Worm (Caenorhabditis elegans) whole organism, L3 larva: ENCODE results near the gene Y73B6BL.47.

Experiments
- ZK546.5 ChIP-seq: sonication (generic microtip); optimal IDR thresholded peaks from 2 replicates; lab custom pipeline; 2017; ENCODE audit warnings: missing biosample characterization, missing genetic modification characterization
- aly-2 ChIP-seq: fragments of 150-350 bp; optimal IDR thresholded peaks from 2 replicates; lab custom pipeline; 2014; ENCODE audit warnings: missing biosample characterization, missing genetic modification characterization
- ama-1 ChIP-seq: fragments of 150-350 bp; optimal IDR thresholded peaks from 2 replicates; lab custom pipeline; 2018
- ceh-28 ChIP-seq: fragments of 150-350 bp; optimal IDR thresholded peaks from 2 replicates; lab custom pipeline; 2014; ENCODE audit warnings: missing biosample characterization, missing genetic modification reagents, missing genetic modification characterization
- ceh-82 ChIP-seq: fragments of 150-350 bp; optimal IDR thresholded peaks from 2 replicates; lab custom pipeline; 2014; ENCODE audit warnings: missing biosample characterization, missing genetic modification characterization
- ceh-9 ChIP-seq: sonication (generic microtip); optimal IDR thresholded peaks from 2 replicates; lab custom pipeline; 2018; ENCODE audit warnings: missing biosample characterization, missing genetic modification characterization
- daf-12 ChIP-seq: fragments of 150-350 bp; optimal IDR thresholded peaks from 2 replicates; lab custom pipeline; 2014; ENCODE audit warnings: missing biosample characterization, missing genetic modification reagents, missing genetic modification characterization
- egl-27 ChIP-seq: sonication (generic microtip); optimal IDR thresholded peaks from 4 replicates; lab custom pipeline; 2017; ENCODE audit warnings: missing biosample characterization, missing genetic modification reagents, missing genetic modification characterization
- egl-5 ChIP-seq: fragments of 150-350 bp; optimal IDR thresholded peaks from 2 replicates; lab custom pipeline; 2017; ENCODE audit warnings: missing biosample characterization, missing genetic modification reagents, missing genetic modification characterization, inconsistent platforms
- elt-1 ChIP-seq: fragments of 150-350 bp; optimal IDR thresholded peaks from 2 replicates; lab custom pipeline; 2014; ENCODE audit warnings: missing biosample characterization, missing genetic modification characterization
- elt-2 ChIP-seq: sonication (generic microtip); optimal IDR thresholded peaks from 2 replicates; lab custom pipeline; 2016; ENCODE audit warnings: missing genetic modification reagents, mild to moderate bottlenecking, missing genetic modification characterization, missing compliant biosample characterization
- elt-3 ChIP-seq, 3 experiments: fragments of 150-350 bp in 1 of 3; sonication (generic microtip) in 2 of 3; optimal IDR thresholded peaks; 2 replicates in 2 of 3; 4 replicates in 1 of 3; lab custom pipeline; 2014 to 2017; ENCODE audit warnings: missing biosample characterization in 3 of 3, missing genetic modification characterization in 3 of 3
- eor-1 ChIP-seq, 2 experiments: fragments of 150-350 bp; optimal IDR thresholded peaks; 2 replicates each; lab custom pipeline; 2014 to 2018; ENCODE audit warnings: missing biosample characterization in 2 of 2, missing genetic modification characterization in 2 of 2
- fkh-10 ChIP-seq: sonication (generic microtip); optimal IDR thresholded peaks from 2 replicates; lab custom pipeline; 2017; ENCODE audit warnings: missing biosample characterization, missing genetic modification reagents, missing genetic modification characterization
- fos-1 ChIP-seq: fragments of 150-350 bp; optimal IDR thresholded peaks from 2 replicates; lab custom pipeline; 2014; ENCODE audit warnings: missing biosample characterization, missing genetic modification characterization
- hmg-11 ChIP-seq: sonication (generic microtip); optimal IDR thresholded peaks from 2 replicates; lab custom pipeline; 2016; ENCODE audit warnings: missing genetic modification characterization, missing compliant biosample characterization
- jun-1 ChIP-seq: fragments of 150-350 bp; optimal IDR thresholded peaks from 2 replicates; lab custom pipeline; 2014; ENCODE audit warnings: missing biosample characterization, missing genetic modification reagents, missing genetic modification characterization
- lin-15B ChIP-seq: fragments of 150-350 bp; optimal IDR thresholded peaks from 2 replicates; lab custom pipeline; 2014; ENCODE audit warnings: missing biosample characterization, missing genetic modification characterization
- lin-39 ChIP-seq: fragments of 150-350 bp; optimal IDR thresholded peaks from 2 replicates; lab custom pipeline; 2018; ENCODE audit warnings: missing biosample characterization, missing genetic modification reagents, missing genetic modification characterization
- mml-1 ChIP-seq: fragments of 150-350 bp; sonication (generic microtip); optimal IDR thresholded peaks from 3 replicates; lab custom pipeline; 2014; ENCODE audit warnings: missing biosample characterization, missing genetic modification characterization
- nfya-1 ChIP-seq: sonication (generic microtip); optimal IDR thresholded peaks from 2 replicates; lab custom pipeline; 2017; ENCODE audit warnings: missing genetic modification characterization, mild to moderate bottlenecking, missing compliant biosample characterization, antibody characterized with exemption, moderate library complexity; ENCODE audit not compliant: insufficient read depth
- nhr-11 ChIP-seq: fragments of 150-350 bp; optimal IDR thresholded peaks from 2 replicates; lab custom pipeline; 2014; ENCODE audit warnings: missing biosample characterization, missing genetic modification characterization
- nhr-12 ChIP-seq: fragments of 150-350 bp; optimal IDR thresholded peaks from 2 replicates; lab custom pipeline; 2014; ENCODE audit warnings: missing biosample characterization, missing genetic modification characterization
- nhr-23 ChIP-seq: fragments of 150-350 bp; optimal IDR thresholded peaks from 2 replicates; lab custom pipeline; 2014; ENCODE audit warnings: missing biosample characterization, missing genetic modification reagents, missing genetic modification characterization
- nhr-237 ChIP-seq: fragments of 150-350 bp; optimal IDR thresholded peaks from 2 replicates; lab custom pipeline; 2014; ENCODE audit warnings: missing biosample characterization, missing genetic modification characterization
- nhr-25 ChIP-seq: sonication (generic microtip); optimal IDR thresholded peaks from 2 replicates; lab custom pipeline; 2017; ENCODE audit warnings: missing biosample characterization, missing genetic modification characterization
- nhr-28 ChIP-seq: fragments of 150-350 bp; optimal IDR thresholded peaks from 2 replicates; lab custom pipeline; 2014; ENCODE audit warnings: missing biosample characterization, missing genetic modification characterization
- nhr-67 ChIP-seq: fragments of 150-350 bp; optimal IDR thresholded peaks from 2 replicates; lab custom pipeline; 2014; ENCODE audit warnings: missing biosample characterization, missing genetic modification characterization
- nhr-76 ChIP-seq: fragments of 150-350 bp; sonication (generic microtip); optimal IDR thresholded peaks from 5 replicates; lab custom pipeline; 2014; ENCODE audit warnings: missing biosample characterization, missing genetic modification characterization
- sea-2 ChIP-seq: fragments of 150-350 bp; sonication (generic microtip); optimal IDR thresholded peaks from 4 replicates; lab custom pipeline; 2014; ENCODE audit warnings: missing biosample characterization, missing genetic modification reagents, missing genetic modification characterization
- skn-1 ChIP-seq: fragments of 150-350 bp; optimal IDR thresholded peaks from 2 replicates; lab custom pipeline; 2014; ENCODE audit warnings: missing biosample characterization, missing genetic modification characterization
- tbx-2 ChIP-seq: sonication (generic microtip); optimal IDR thresholded peaks from 2 replicates; lab custom pipeline; 2016; ENCODE audit warnings: mild to moderate bottlenecking, missing genetic modification characterization, missing compliant biosample characterization
- unc-39 ChIP-seq: sonication (generic microtip); optimal IDR thresholded peaks from 4 replicates; lab custom pipeline; 2017; ENCODE audit warnings: missing biosample characterization, missing genetic modification characterization
- unc-62 ChIP-seq: fragments of 150-350 bp; sonication (generic microtip); optimal IDR thresholded peaks from 4 replicates; lab custom pipeline; 2014; ENCODE audit warnings: missing biosample characterization, missing genetic modification reagents, missing genetic modification characterization
- ztf-11 ChIP-seq: fragments of 150-350 bp; optimal IDR thresholded peaks from 2 replicates; lab custom pipeline; 2014; ENCODE audit warnings: missing biosample characterization, missing genetic modification characterization
- ztf-4 ChIP-seq: fragments of 150-350 bp; optimal IDR thresholded peaks from 2 replicates; lab custom pipeline; 2014; ENCODE audit warnings: missing biosample characterization, missing genetic modification characterization

The Y73B6BL.47 gene

ce11 chrIV:6391566-6391965, 29.8 kb downstream of the Y73B6BL.47 start:
- TF ChIP-seq aly-2 (tag; lab: Kevin White, UChicago), result no peak
- peak; percentile 86 for TF ChIP-seq nfya-1 (tag; lab: Kevin White, UChicago)
- TF ChIP-seq nhr-25 (tag; lab: Kevin White, UChicago), result no peak

ce11 chrIV:6393329-6393728, 31.6 kb downstream of the Y73B6BL.47 start:
- TF ChIP-seq ztf-4 (tag; lab: Kevin White, UChicago) (no peak), ztf-11 (no peak), nhr-237 (tag; lab: Kevin White, UChicago) (no peak), nfya-1 (tag; lab: Kevin White, UChicago) (peak; percentile 60), egl-27 (tag; lab: Kevin White, UChicago) (no peak), unc-62 (GFP tag; lab: Kevin White, UChicago) (no peak), eor-1 (tag; optimal IDR thresholded peaks at IDR 0.05; lab: Kevin White, UChicago) (no peak), nhr-76 (tag; lab: Kevin White, UChicago) (no peak), nhr-23 (tag; lab: Kevin White, UChicago) (no peak), ZK546.5 (no peak), nhr-25 (tag; lab: Kevin White, UChicago) (no peak), tbx-2 (tag; lab: Kevin White, UChicago) (no peak), lin-39 (tag; lab: Kevin White, UChicago) (no peak), lin-15B (tag; lab: Kevin White, UChicago) (peak; percentile 27), hmg-11 (no peak), egl-5 (tag; lab: Kevin White, UChicago) (peak; percentile 51), nhr-11 (tag; lab: Kevin White, UChicago) (peak; percentile 73), elt-3 (tag; optimal IDR thresholded peaks at IDR 0.05; lab: Kevin White, UChicago) (no peak), daf-12 (no peak), fos-1 (tag; lab: Kevin White, UChicago) (no peak), nhr-12 (tag; lab: Kevin White, UChicago) (no peak), ama-1 (lab: Kevin White, UChicago) (no peak), skn-1 (tag; lab: Kevin White, UChicago) (peak; percentile 78), jun-1 (tag; lab: Kevin White, UChicago) (no peak), mml-1 (no peak), ceh-28 (tag; lab: Kevin White, UChicago) (no peak), elt-2 (tag; lab: Kevin White, UChicago) (no peak), sea-2 (GFP tag; lab: Kevin White, UChicago) (no peak), elt-1 (tag; lab: Kevin White, UChicago) (no peak), ceh-9 (tag; lab: Kevin White, UChicago) (no peak)

- peak; percentile 52 for TF ChIP-seq fkh-10 (GFP tag; lab: Kevin White, UChicago)
- TF ChIP-seq skn-1 (tag; lab: Kevin White, UChicago), result no peak
- TF ChIP-seq nhr-67, result no peak
- TF ChIP-seq lin-15B (tag; lab: Kevin White, UChicago), result no peak
- no peak for TF ChIP-seq hmg-11
- TF ChIP-seq ztf-11, result no peak
Observed at ce11 chrIV:6395190-6395589, 33.4 kb downstream of the Y73B6BL.47 start.

ce11 chrIV:6402386-6402905, 40.7 kb downstream of the Y73B6BL.47 start, which contains the start of gene sfrp-1:
sfrp-1 (minus strand) TSS chrIV:6402436.
- TF ChIP-seq unc-39 (tag; lab: Kevin White, UChicago) (no peak), sea-2 (GFP tag; lab: Kevin White, UChicago) (no peak), ama-1 (lab: Kevin White, UChicago) (no peak), nhr-25 (tag; lab: Kevin White, UChicago) (no peak), ceh-82 (tag; lab: Kevin White, UChicago) (no peak), hmg-11 (no peak), skn-1 (tag; lab: Kevin White, UChicago) (no peak), nhr-28 (tag; lab: Kevin White, UChicago) (no peak), nhr-76 (tag; lab: Kevin White, UChicago) (no peak)
